Worm (Caenorhabditis elegans) whole organism, dauer: ENCODE measurements around the gene mre-11.

ENCODE experiments used
- unc-62 ChIP-seq: sonication (generic microtip); optimal IDR thresholded peaks from 2 replicates; lab custom pipeline; 2017; ENCODE audit warnings: missing biosample characterization, missing genetic modification reagents, missing genetic modification characterization

Gene mre-11

ce11 chrV:10736756-10737155, at the start of gene mre-11, which contains the start of gene wdr-5.3:
TSS of gene mre-11 (minus strand) at chrV:10736868.
TSS of gene wdr-5.3 (plus strand) at chrV:10737116.
- no peak for TF ChIP-seq unc-62 (GFP tag; lab: Kevin White, UChicago)

- no peak for TF ChIP-seq unc-62 (GFP tag; lab: Kevin White, UChicago)
These were observed 47.3 kb upstream of the mre-11 start, which contains the start of gene D1054.8 for ce11 chrV:10784011-10784410. TSS of gene D1054.8 (plus strand) at chrV:10784311.

ce11 chrV:10776528-10777055, 39.9 kb upstream of the mre-11 start, which contains the start of gene D1054.5:
TSS of gene D1054.5 (minus strand) at chrV:10776578.
- no peak for TF ChIP-seq unc-62 (GFP tag; lab: Kevin White, UChicago)

- no peak for TF ChIP-seq unc-62 (GFP tag; lab: Kevin White, UChicago)
These were observed 36.5 kb upstream of the mre-11 start for ce11 chrV:10773216-10773615.

- no peak for TF ChIP-seq unc-62 (GFP tag; lab: Kevin White, UChicago)
These were observed 34.7 kb upstream of the mre-11 start, which contains the start of gene D1054.3 for ce11 chrV:10771390-10771789. TSS of gene D1054.3 (plus strand) at chrV:10771451.

- TF ChIP-seq unc-62 (GFP tag; lab: Kevin White, UChicago), result no peak
These were observed 33.4 kb upstream of the mre-11 start, which contains the start of the genes D1054.1 and pas-2 for ce11 chrV:10770026-10770425. TSS of gene D1054.1 (minus strand) at chrV:10770217. TSS of gene pas-2 (plus strand) at chrV:10770368.

- TF ChIP-seq unc-62 (GFP tag; lab: Kevin White, UChicago), result no peak
These were observed 32.2 kb upstream of the mre-11 start for ce11 chrV:10768892-10769291.

ce11 chrV:10764066-10764465, 27.4 kb upstream of the mre-11 start, which contains the start of gene ocr-1:
TSS of gene ocr-1 (plus strand) at chrV:10764366.
- TF ChIP-seq unc-62 (GFP tag; lab: Kevin White, UChicago), result no peak

ce11 chrV:10762695-10763094, 26.0 kb upstream of the mre-11 start, which contains the start of gene sre-6:
TSS of gene sre-6 (minus strand) at chrV:10762795.
- TF ChIP-seq unc-62 (GFP tag; lab: Kevin White, UChicago), result no peak

ce11 chrV:10760839-10761238, 24.2 kb upstream of the mre-11 start:
- TF ChIP-seq unc-62 (GFP tag; lab: Kevin White, UChicago), result no peak

ce11 chrV:10758658-10759057, 22.0 kb upstream of the mre-11 start, which contains the start of gene F28H7.8:
TSS of gene F28H7.8 (plus strand) at chrV:10758958.
- no peak for TF ChIP-seq unc-62 (GFP tag; lab: Kevin White, UChicago)

ce11 chrV:10757128-10757527, 20.5 kb upstream of the mre-11 start:
- no peak for TF ChIP-seq unc-62 (GFP tag; lab: Kevin White, UChicago)

ce11 chrV:10756698-10757097, 20.0 kb upstream of the mre-11 start, which contains the start of gene irld-6:
TSS of gene irld-6 (minus strand) at chrV:10756798.
- no peak for TF ChIP-seq unc-62 (GFP tag; lab: Kevin White, UChicago)

ce11 chrV:10754050-10754449, 17.4 kb upstream of the mre-11 start, which contains the start of gene F28H7.7:
TSS of gene F28H7.7 (minus strand) at chrV:10754150.
- no peak for TF ChIP-seq unc-62 (GFP tag; lab: Kevin White, UChicago)

- TF ChIP-seq unc-62 (GFP tag; lab: Kevin White, UChicago), result no peak
These were observed 14.0 kb upstream of the mre-11 start, which contains the start of gene F28H7.3 for ce11 chrV:10750630-10751029. TSS of gene F28H7.3 (minus strand) at chrV:10750788.

- TF ChIP-seq unc-62 (GFP tag; lab: Kevin White, UChicago), result no peak
These were observed 10.7 kb upstream of the mre-11 start, which contains the start of the genes selt-1.2 and F28H7.2 for ce11 chrV:10747263-10747951. TSS of gene selt-1.2 (minus strand) at chrV:10747363. TSS of gene F28H7.2 (plus strand) at chrV:10747901.
